Fruit fly (Drosophila melanogaster) whole organism, prepupa: ENCODE measurements around the gene mwh.

ENCODE experiments used
- Blimp-1 ChIP-seq: fragments of 200-800 bp; sonication (Bioruptor generic); optimal IDR thresholded peaks from 3 replicates; lab custom pipeline; 2017; ENCODE audit warnings: missing biosample characterization, missing genetic modification characterization, mild to moderate bottlenecking, moderate library complexity, missing genetic modification reagents
- CG10669 ChIP-seq: fragments of 200-800 bp; sonication (Bioruptor generic); optimal IDR thresholded peaks from 3 replicates; lab custom pipeline; 2018; ENCODE audit warnings: missing biosample characterization, mild to moderate bottlenecking, missing genetic modification characterization, moderate library complexity
- CG11294 ChIP-seq: fragments of 200-800 bp; sonication (Bioruptor generic); IDR thresholded peaks from 2 replicates; pipeline ENCODE4 v1.3.6; 2022; ENCODE audit warnings: missing biosample characterization, missing genetic modification characterization
- CG11762 ChIP-seq: fragments of 200-800 bp; sonication (Bioruptor generic); optimal IDR thresholded peaks from 3 replicates; lab custom pipeline; 2016; ENCODE audit warnings: missing biosample characterization, missing genetic modification characterization; ENCODE audit not compliant: insufficient read depth
- CG11902 ChIP-seq: fragments of 200-800 bp; sonication (Bioruptor generic); optimal IDR thresholded peaks from 3 replicates; lab custom pipeline; 2016; ENCODE audit warnings: missing biosample characterization, missing genetic modification characterization
- CG15336 ChIP-seq: fragments of 200-800 bp; sonication (Bioruptor generic); IDR thresholded peaks from 2 replicates; pipeline ENCODE4 v1.3.6; 2022; ENCODE audit warnings: missing biosample characterization, missing genetic modification characterization
- CG1621 ChIP-seq: fragments of 200-800 bp; sonication (Bioruptor generic); optimal IDR thresholded peaks from 3 replicates; lab custom pipeline; 2018; ENCODE audit warnings: missing biosample characterization, mild to moderate bottlenecking, missing genetic modification characterization
- CG16779 ChIP-seq: fragments of 200-800 bp; sonication (Bioruptor generic); optimal IDR thresholded peaks from 3 replicates; lab custom pipeline; 2017; ENCODE audit warnings: missing biosample characterization, mild to moderate bottlenecking, missing genetic modification characterization
- CG31627 ChIP-seq: fragments of 200-800 bp; sonication (Bioruptor generic); optimal IDR thresholded peaks from 3 replicates; lab custom pipeline; 2016; ENCODE audit warnings: missing biosample characterization, missing genetic modification characterization
- CG32006 ChIP-seq: fragments of 200-800 bp; sonication (Bioruptor generic); optimal IDR thresholded peaks from 3 replicates; lab custom pipeline; 2017; ENCODE audit warnings: missing biosample characterization, mild to moderate bottlenecking, missing genetic modification characterization
- CG3919 ChIP-seq: fragments of 200-800 bp; sonication (Bioruptor generic); optimal IDR thresholded peaks from 3 replicates; lab custom pipeline; 2016; ENCODE audit warnings: missing biosample characterization, missing genetic modification characterization
- CG6276 ChIP-seq: fragments of 200-800 bp; sonication (Bioruptor generic); optimal IDR thresholded peaks from 2 replicates; lab custom pipeline; 2017; ENCODE audit warnings: missing biosample characterization, mild to moderate bottlenecking, missing genetic modification characterization
- CG6792 ChIP-seq: fragments of 200-800 bp; sonication (Bioruptor generic); optimal IDR thresholded peaks from 3 replicates; lab custom pipeline; 2016; ENCODE audit warnings: missing biosample characterization, missing genetic modification characterization
- CG6808 ChIP-seq: fragments of 200-800 bp; sonication (Bioruptor generic); optimal IDR thresholded peaks from 3 replicates; lab custom pipeline; 2017; ENCODE audit warnings: missing biosample characterization, missing genetic modification characterization, mild to moderate bottlenecking, moderate library complexity, missing genetic modification reagents
- CG6854 ChIP-seq: fragments of 200-800 bp; sonication (Bioruptor generic); optimal IDR thresholded peaks from 2 replicates; lab custom pipeline; 2017; ENCODE audit warnings: missing biosample characterization, mild to moderate bottlenecking, missing genetic modification characterization
- CG7368 ChIP-seq: fragments of 200-800 bp; sonication (Bioruptor generic); optimal IDR thresholded peaks from 3 replicates; lab custom pipeline; 2016; ENCODE audit warnings: missing biosample characterization, missing genetic modification characterization
- CG8119 ChIP-seq: fragments of 200-800 bp; sonication (Bioruptor generic); IDR thresholded peaks from 3 replicates; pipeline ENCODE4 v1.3.6; 2022; ENCODE audit warnings: missing biosample characterization, missing genetic modification characterization
- CG8319 ChIP-seq: fragments of 200-800 bp; sonication (Bioruptor generic); optimal IDR thresholded peaks from 3 replicates; lab custom pipeline; 2016; ENCODE audit warnings: missing biosample characterization, missing genetic modification characterization
- CG8632 ChIP-seq: fragments of 200-800 bp; sonication (Bioruptor generic); optimal IDR thresholded peaks from 3 replicates; lab custom pipeline; 2016; ENCODE audit warnings: missing biosample characterization, missing genetic modification characterization
- CG9139 ChIP-seq: fragments of 200-800 bp; sonication (Bioruptor generic); optimal IDR thresholded peaks from 3 replicates; lab custom pipeline; 2017; ENCODE audit warnings: missing biosample characterization, mild to moderate bottlenecking, missing genetic modification characterization
- Eip75B ChIP-seq: fragments of 200-800 bp; sonication (Bioruptor generic); optimal IDR thresholded peaks from 3 replicates; lab custom pipeline; 2016; ENCODE audit warnings: missing biosample characterization, missing genetic modification characterization
- Eip78C ChIP-seq: fragments of 200-800 bp; sonication (Bioruptor generic); peaks from one replicate; lab custom pipeline; 2016; ENCODE audit warnings: missing biosample characterization, missing genetic modification characterization
- Eip93F ChIP-seq: fragments of 200-800 bp; sonication (Bioruptor generic); optimal IDR thresholded peaks from 2 replicates; lab custom pipeline; 2016; ENCODE audit warnings: missing biosample characterization, mild to moderate bottlenecking, missing genetic modification characterization
- Ets21C ChIP-seq: fragments of 200-800 bp; sonication (Bioruptor generic); optimal IDR thresholded peaks from 3 replicates; lab custom pipeline; 2016; ENCODE audit warnings: missing biosample characterization, missing genetic modification characterization
- Gug ChIP-seq: fragments of 200-800 bp; sonication (Bioruptor generic); IDR thresholded peaks from 2 replicates; pipeline ENCODE4 v1.3.6; 2022; ENCODE audit warnings: missing biosample characterization, missing genetic modification characterization
- Hr38 ChIP-seq: sonication (Bioruptor generic); optimal IDR thresholded peaks from 2 replicates; lab custom pipeline; 2016; ENCODE audit warnings: missing biosample characterization, missing genetic modification characterization
- Hr39 ChIP-seq: fragments of 200-800 bp; sonication (Bioruptor generic); optimal IDR thresholded peaks from 2 replicates; lab custom pipeline; 2016; ENCODE audit warnings: missing biosample characterization, missing genetic modification characterization
- Hr4 ChIP-seq: fragments of 200-800 bp; sonication (Bioruptor generic); optimal IDR thresholded peaks from 3 replicates; lab custom pipeline; 2016; ENCODE audit warnings: missing biosample characterization, missing genetic modification characterization
- Smox ChIP-seq: fragments of 200-800 bp; sonication (Bioruptor generic); optimal IDR thresholded peaks from 3 replicates; lab custom pipeline; 2016; ENCODE audit warnings: missing biosample characterization, missing genetic modification characterization
- Sox102F ChIP-seq: fragments of 200-800 bp; sonication (Bioruptor generic); optimal IDR thresholded peaks from 2 replicates; lab custom pipeline; 2016; ENCODE audit warnings: missing biosample characterization, mild to moderate bottlenecking, missing genetic modification characterization
- Sox14 ChIP-seq: fragments of 200-800 bp; sonication (Bioruptor generic); optimal IDR thresholded peaks from 3 replicates; lab custom pipeline; 2016; ENCODE audit warnings: missing biosample characterization, missing genetic modification characterization
- Sox15 ChIP-seq: fragments of 200-800 bp; sonication (Bioruptor generic); optimal IDR thresholded peaks from 3 replicates; lab custom pipeline; 2016; ENCODE audit warnings: missing biosample characterization, missing genetic modification characterization
- achi ChIP-seq: fragments of 200-800 bp; sonication (Bioruptor generic); optimal IDR thresholded peaks from 3 replicates; lab custom pipeline; 2016; ENCODE audit warnings: missing biosample characterization, missing genetic modification characterization
- acj6 ChIP-seq: fragments of 200-800 bp; sonication (Bioruptor generic); optimal IDR thresholded peaks from 3 replicates; lab custom pipeline; 2016; ENCODE audit warnings: missing biosample characterization, missing genetic modification characterization
- cyc ChIP-seq: fragments of 200-800 bp; sonication (Bioruptor generic); optimal IDR thresholded peaks from 3 replicates; lab custom pipeline; 2016; ENCODE audit warnings: missing biosample characterization, missing genetic modification characterization
- dsx ChIP-seq: fragments of 200-800 bp; optimal IDR thresholded peaks from 3 replicates; lab custom pipeline; 2019; ENCODE audit warnings: missing biosample characterization, mild to moderate bottlenecking, missing genetic modification characterization, moderate library complexity; ENCODE audit not compliant: poor library complexity, severe bottlenecking
- eg ChIP-seq: fragments of 200-800 bp; sonication (Bioruptor generic); IDR thresholded peaks from 3 replicates; pipeline ENCODE4 v1.3.6; 2022; ENCODE audit warnings: missing biosample characterization, missing genetic modification characterization
- esn ChIP-seq: fragments of 200-800 bp; sonication (Bioruptor generic); optimal IDR thresholded peaks from 2 replicates; lab custom pipeline; 2016; ENCODE audit warnings: missing biosample characterization, mild to moderate bottlenecking, missing genetic modification characterization, moderate library complexity
- fd85E ChIP-seq: fragments of 200-800 bp; sonication (Bioruptor generic); optimal IDR thresholded peaks from 3 replicates; lab custom pipeline; 2016; ENCODE audit warnings: missing biosample characterization, missing genetic modification characterization
- lz ChIP-seq: fragments of 200-800 bp; sonication (Bioruptor generic); optimal IDR thresholded peaks from 3 replicates; lab custom pipeline; 2016; ENCODE audit warnings: missing biosample characterization, missing genetic modification characterization
- net ChIP-seq: fragments of 200-800 bp; sonication (Bioruptor generic); optimal IDR thresholded peaks from 3 replicates; lab custom pipeline; 2016; ENCODE audit warnings: missing biosample characterization, missing genetic modification characterization
- salr ChIP-seq, 2 experiments: fragments of 200-800 bp; sonication (Bioruptor generic); optimal IDR thresholded peaks; 3 replicates each; lab custom pipeline; 2016 to 2018; ENCODE audit warnings: missing biosample characterization in 2 of 2, missing genetic modification characterization in 2 of 2, mild to moderate bottlenecking in 1 of 2
- spab ChIP-seq: fragments of 200-800 bp; sonication (Bioruptor generic); optimal IDR thresholded peaks from 2 replicates; lab custom pipeline; 2017; ENCODE audit warnings: missing biosample characterization, mild to moderate bottlenecking, missing genetic modification characterization, missing genetic modification reagents
- ss ChIP-seq, 2 experiments: fragments of 200-800 bp; sonication (Bioruptor generic); optimal IDR thresholded peaks; 2 replicates in 1 of 2; 3 replicates in 1 of 2; lab custom pipeline; 2017 to 2018; ENCODE audit warnings: mild to moderate bottlenecking in 2 of 2, missing biosample characterization in 2 of 2, missing genetic modification characterization in 2 of 2, moderate library complexity in 1 of 2
- topi ChIP-seq: fragments of 200-800 bp; sonication (Bioruptor generic); optimal IDR thresholded peaks from 3 replicates; lab custom pipeline; 2016; ENCODE audit warnings: missing biosample characterization, missing genetic modification characterization
- vri ChIP-seq: fragments of 200-800 bp; sonication (Bioruptor generic); optimal IDR thresholded peaks from 3 replicates; lab custom pipeline; 2016; ENCODE audit warnings: missing biosample characterization, mild to moderate bottlenecking, missing genetic modification characterization

The mwh gene

DNA sequence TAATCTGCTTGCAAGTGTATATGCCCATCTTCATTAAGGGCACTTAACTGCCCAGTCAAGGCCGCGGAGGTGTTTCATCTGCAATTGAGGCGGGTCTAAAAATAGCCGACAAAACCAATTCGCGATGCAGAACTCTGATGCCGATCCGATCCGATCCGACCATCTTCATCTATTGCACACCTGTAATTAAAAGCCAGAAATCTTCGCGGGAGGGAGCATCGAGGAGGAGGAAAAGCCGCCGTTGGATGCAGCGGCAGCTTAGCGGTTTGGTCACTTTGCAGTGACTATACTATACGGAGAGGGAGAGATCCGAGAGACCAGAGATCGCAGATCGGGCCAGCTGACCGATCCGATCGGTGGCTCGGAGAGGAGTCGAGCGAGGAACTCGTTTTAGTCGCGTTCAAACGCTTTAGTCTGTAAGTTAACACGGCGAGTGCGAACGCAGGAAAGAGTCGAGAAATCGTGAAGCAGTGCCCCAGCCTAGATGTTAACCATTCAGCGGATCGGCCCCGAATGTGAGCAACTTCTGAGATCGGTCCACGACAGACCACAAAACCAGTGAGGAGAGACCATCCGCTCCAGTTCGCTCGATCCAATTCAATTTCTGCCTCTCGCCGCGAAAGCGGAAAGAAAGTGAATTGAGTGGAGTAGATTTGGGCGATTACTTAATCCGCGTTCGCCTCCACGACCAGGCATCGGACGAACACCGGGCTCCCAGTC is 55.6 kb downstream of the mwh start, which contains the start of gene tfc:
tfc (plus strand) TSS at position 389 of the 720 bp plus-strand sequence.
- TF ChIP-seq topi (GFP tag; lab: Kevin White, UChicago) = no peak
- no peak for TF ChIP-seq Hr38 (GFP tag; lab: Kevin White, UChicago)
- TF ChIP-seq esn = no peak
- no peak for TF ChIP-seq Gug (GFP tag; lab: Robert Waterston, UW)
- TF ChIP-seq CG1621 = peak; percentile 19
- peak; percentile 13 for TF ChIP-seq achi (GFP tag; lab: Kevin White, UChicago)
- TF ChIP-seq CG32006 (GFP tag; lab: Kevin White, UChicago) = no peak
- TF ChIP-seq Sox102F = peak; percentile 34
- TF ChIP-seq CG7368 (GFP tag; lab: Kevin White, UChicago) = no peak
- TF ChIP-seq salr (GFP tag; optimal IDR thresholded peaks at IDR 0.05; lab: Kevin White, UChicago) = no peak
- TF ChIP-seq CG6792 = peak; percentile 4
- no peak for TF ChIP-seq CG16779 (tag; lab: Kevin White, UChicago)
- peak; percentile 37; the same call in 2 of the 3 replicates for TF ChIP-seq CG8119 (GFP tag; lab: Robert Waterston, UW)
- peak; percentile 10 for TF ChIP-seq CG6276
- no peak for TF ChIP-seq spab (GFP tag; lab: Kevin White, UChicago)
- peak in 1 of 2 experiments; percentile 28 for TF ChIP-seq ss (GFP tag; optimal IDR thresholded peaks at IDR 0.05; lab: Kevin White, UChicago)
- TF ChIP-seq CG3919 (GFP tag; lab: Kevin White, UChicago) = peak; percentile 23
- TF ChIP-seq CG6808 (GFP tag; lab: Kevin White, UChicago) = no peak
- TF ChIP-seq fd85E (GFP tag; lab: Kevin White, UChicago) = no peak
- no peak for TF ChIP-seq Sox14 (GFP tag; lab: Kevin White, UChicago)
- TF ChIP-seq Eip78C (GFP tag; lab: Kevin White, UChicago) = peak; percentile 72
- peak; percentile 16 for TF ChIP-seq net (GFP tag; lab: Kevin White, UChicago)
- TF ChIP-seq Smox (GFP tag; lab: Kevin White, UChicago) = no peak
- peak; percentile 52; the same call in 2 of the 3 replicates for TF ChIP-seq eg
- TF ChIP-seq CG15336 = peak; percentile 23; the same call in 1 of the 2 replicates
- peak; percentile 8 for TF ChIP-seq dsx (GFP tag; lab: Kevin White, UChicago)
- TF ChIP-seq CG6854 (GFP tag; lab: Kevin White, UChicago) = peak; percentile 64
- peak; percentile 94 for TF ChIP-seq Blimp-1 (GFP tag; lab: Kevin White, UChicago)
- TF ChIP-seq CG11902 (GFP tag; lab: Kevin White, UChicago) = no peak
- peak; percentile 72 for TF ChIP-seq vri
- no peak for TF ChIP-seq cyc (GFP tag; lab: Kevin White, UChicago)
- TF ChIP-seq CG11294 (GFP tag; lab: Robert Waterston, UW) = no peak
- no peak for TF ChIP-seq Eip93F (GFP tag; lab: Kevin White, UChicago)

DNA sequence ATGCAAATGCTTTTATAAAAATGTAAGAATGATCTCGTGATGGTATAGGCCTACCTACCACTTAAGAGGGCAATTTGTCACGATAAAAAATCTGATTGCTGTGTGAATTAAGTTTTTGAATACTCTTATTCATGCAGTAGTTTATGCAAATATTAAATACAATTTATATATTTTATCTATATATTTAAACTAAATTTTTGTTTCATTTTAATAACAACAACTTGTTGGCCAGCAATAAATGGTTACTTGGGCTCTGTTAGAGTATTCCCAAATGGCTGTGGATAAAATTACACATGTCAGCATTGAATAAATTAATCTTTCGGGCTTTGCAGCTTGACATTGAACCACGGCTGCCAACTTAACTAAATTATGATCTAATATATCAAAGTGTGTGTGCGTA is 58.0 kb downstream of the mwh start:
- TF ChIP-seq fd85E (GFP tag; lab: Kevin White, UChicago) = no peak
- no peak for TF ChIP-seq Eip75B (GFP tag; lab: Kevin White, UChicago)
- no peak for TF ChIP-seq Hr4 (GFP tag; lab: Kevin White, UChicago)
- TF ChIP-seq CG31627 (GFP tag; lab: Kevin White, UChicago) = no peak
- no peak for TF ChIP-seq CG6276
- TF ChIP-seq CG8632 = no peak
- TF ChIP-seq CG10669 (GFP tag; lab: Kevin White, UChicago) = no peak

DNA sequence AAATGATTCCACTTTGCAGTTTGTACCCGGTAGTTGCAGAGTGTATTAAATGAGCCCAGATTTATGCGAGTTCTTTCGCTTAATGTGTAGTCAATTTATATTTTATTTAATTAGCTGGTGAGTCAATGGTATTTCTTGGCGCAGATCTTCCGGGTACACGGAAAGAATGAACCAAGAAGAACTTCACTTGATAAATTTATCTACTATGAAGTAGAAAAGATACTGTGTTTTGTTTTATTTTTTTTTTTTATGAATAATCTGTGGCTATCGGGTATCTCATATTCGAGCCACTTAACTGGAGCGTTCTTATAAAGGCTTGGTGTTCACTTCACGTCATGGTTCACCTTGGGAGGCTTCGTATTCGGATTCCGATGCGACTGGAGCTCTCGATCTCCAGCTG is 64.4 kb downstream of the mwh start:
- TF ChIP-seq fd85E (GFP tag; lab: Kevin White, UChicago) (no peak), Sox15 (peak; percentile 1), CG15336 (no peak), CG16779 (tag; lab: Kevin White, UChicago) (no peak), lz (GFP tag; lab: Kevin White, UChicago) (peak; percentile 52), vri (peak; percentile 7), achi (GFP tag; lab: Kevin White, UChicago) (peak; percentile 29), Ets21C (GFP tag; lab: Kevin White, UChicago) (peak; percentile 15), CG11762 (no peak), CG6792 (peak; percentile 17), eg (no peak), CG8319 (no peak), cyc (GFP tag; lab: Kevin White, UChicago) (peak; percentile 27), topi (GFP tag; lab: Kevin White, UChicago) (peak; percentile 72), Smox (GFP tag; lab: Kevin White, UChicago) (peak; percentile 57), acj6 (peak; percentile 29), Hr39 (peak; percentile 45), CG6276 (no peak), Eip75B (GFP tag; lab: Kevin White, UChicago) (peak; percentile 56), CG9139 (no peak), salr (GFP tag; optimal IDR thresholded peaks at IDR 0.05; lab: Kevin White, UChicago) (peak in 1 of 2 experiments; percentile 5)
